Worm (Caenorhabditis elegans): ENCODE measurements around the gene F35H10.6.
A peak's percentile ranks its signal among the peaks of the same experiment; 100 is the strongest.

The F35H10.6 gene

ce11 chrIV:8286352-8286751, 13.4 kb upstream of the F35H10.6 start, which contains the start of gene K07H8.9 (continued):
- no peak for TF ChIP-seq madf-10 (tag; optimal IDR thresholded peaks at IDR 0.05)
- TF ChIP-seq ztf-3 (GFP tag; optimal IDR thresholded peaks at IDR 0.05) = no peak
- TF ChIP-seq lag-1 (GFP tag; IDR thresholded peaks at IDR 0.05) = no peak
- TF ChIP-seq nhr-90 (tag; optimal IDR thresholded peaks at IDR 0.05) = no peak
- TF ChIP-seq egl-18 (GFP tag; IDR thresholded peaks at IDR 0.05) = no peak
- no peak for TF ChIP-seq lir-1 (GFP tag; conservative IDR thresholded peaks at IDR 0.05)
- TF ChIP-seq dpff-1 (tag; optimal IDR thresholded peaks at IDR 0.05) = no peak
- TF ChIP-seq snpc-4 (GFP tag; optimal IDR thresholded peaks at IDR 0.05) = no peak
- peak in 2 of 4 experiments; percentile 27 to 29 for TF ChIP-seq snpc-4 (tag; optimal IDR thresholded peaks at IDR 0.05)
- TF ChIP-seq cebp-2 (GFP tag; IDR thresholded peaks at IDR 0.05) = no peak
- TF ChIP-seq rcor-1 (GFP tag; IDR thresholded peaks at IDR 0.05) = no peak
- TF ChIP-seq B0261.1 (tag; optimal IDR thresholded peaks at IDR 0.05) = no peak
- TF ChIP-seq somi-1 (GFP tag; optimal IDR thresholded peaks at IDR 0.05) = no peak

ce11 chrIV:8287287-8287686, 12.4 kb upstream of the F35H10.6 start:
- TF ChIP-seq chd-7 (tag; optimal IDR thresholded peaks at IDR 0.05) (no peak), lin-26 (GFP tag; IDR thresholded peaks at IDR 0.05) (0 out of 2 replicates have a peak, but pooled peaks have one; percentile 52)

- TF ChIP-seq lin-26 (GFP tag; IDR thresholded peaks at IDR 0.05) (no peak), T26A5.8 (tag; optimal IDR thresholded peaks at IDR 0.05) (no peak), egrh-3 (GFP tag; IDR thresholded peaks at IDR 0.05) (peak; percentile 75; the same call in 1 of the 2 replicates), F37B4.10 (GFP tag; IDR thresholded peaks at IDR 0.05) (0 out of 2 replicates have a peak, but pooled peaks have one; percentile 50), tlf-1 (GFP tag; optimal IDR thresholded peaks at IDR 0.05) (no peak), dpl-1 (GFP tag; optimal IDR thresholded peaks at IDR 0.05) (no peak), zfh-2 (GFP tag; conservative IDR thresholded peaks at IDR 0.05) (peak; percentile 73), lag-1 (GFP tag; IDR thresholded peaks at IDR 0.05) (no peak), nhr-27 (tag; optimal IDR thresholded peaks at IDR 0.05) (no peak), let-607 (tag; optimal IDR thresholded peaks at IDR 0.05) (no peak), hmg-1.2 (GFP tag; IDR thresholded peaks at IDR 0.05) (no peak), die-1 (tag; optimal IDR thresholded peaks at IDR 0.05) (peak; percentile 29)
These were observed 10.6 kb upstream of the F35H10.6 start for ce11 chrIV:8289105-8289504.

- TF ChIP-seq snpc-3.4 (tag; optimal IDR thresholded peaks at IDR 0.05) = no peak
- no peak for TF ChIP-seq tbp1 (GFP tag; optimal IDR thresholded peaks at IDR 0.05)
- TF ChIP-seq gei-17 (GFP tag; optimal IDR thresholded peaks at IDR 0.05) = no peak
- no peak for TF ChIP-seq F57A8.1 (GFP tag; optimal IDR thresholded peaks at IDR 0.05)
- TF ChIP-seq bed-1 (GFP tag; IDR thresholded peaks at IDR 0.05) = no peak
- TF ChIP-seq lin-26 (GFP tag; IDR thresholded peaks at IDR 0.05) = no peak
- no peak for TF ChIP-seq F55B11.4 (tag; optimal IDR thresholded peaks at IDR 0.05; ENCODE audit: borderline replicate concordance, insufficient read depth)
- no peak for TF ChIP-seq snpc-1.1 (tag; optimal IDR thresholded peaks at IDR 0.05; ENCODE audit: insufficient read depth)
- no peak for TF ChIP-seq ccch-3 (GFP tag; optimal IDR thresholded peaks at IDR 0.05)
- no peak for TF ChIP-seq rcor-1 (GFP tag; IDR thresholded peaks at IDR 0.05)
- no peak for TF ChIP-seq repo-1 (tag; optimal IDR thresholded peaks at IDR 0.05)
These were observed 10.4 kb upstream of the F35H10.6 start, which contains the start of gene nucl-1 for ce11 chrIV:8289505-8289579. Gene nucl-1 (minus strand): TSS chrIV:8289530.

All from whole organism, young adult.